Worm (Caenorhabditis elegans): ENCODE data around the gene ula-1.

ce11 chrIII:4967236-4967635, 47.1 kb upstream of the ula-1 start:
- TF ChIP-seq ztf-29 (GFP tag; IDR thresholded peaks at IDR 0.05): no peak
- TF ChIP-seq klf-2 (GFP tag; conservative IDR thresholded peaks at IDR 0.05): no peak
- no peak for TF ChIP-seq flt-1 (GFP tag; IDR thresholded peaks at IDR 0.05)
- no peak for TF ChIP-seq cog-1 (tag; optimal IDR thresholded peaks at IDR 0.05)
- no peak for TF ChIP-seq med-1 (GFP tag; optimal IDR thresholded peaks at IDR 0.05; ENCODE audit: insufficient read depth)
- TF ChIP-seq tab-1 (GFP tag; IDR thresholded peaks at IDR 0.05): no peak
